Fruit fly (Drosophila melanogaster): ENCODE results near the gene Pfdn6.

dm6 chr3L:19904411-19905135, 18.9 kb upstream of the Pfdn6 start:
- no peak for TF ChIP-seq Hr4 (GFP tag; optimal IDR thresholded peaks at IDR 0.05)
- no peak for TF ChIP-seq CG8319 (GFP tag; optimal IDR thresholded peaks at IDR 0.05)
- no peak for TF ChIP-seq Sox15 (GFP tag; optimal IDR thresholded peaks at IDR 0.05)
- no peak for TF ChIP-seq OdsH (GFP tag; optimal IDR thresholded peaks at IDR 0.05)
- TF ChIP-seq esn (GFP tag; optimal IDR thresholded peaks at IDR 0.05), result no peak
- no peak for TF ChIP-seq salr (GFP tag; optimal IDR thresholded peaks at IDR 0.05)

Measured in whole organism, prepupa.